Fruit fly (Drosophila melanogaster) whole organism, wandering third instar larva: ENCODE measurements around the gene CG16953.

Source experiments
- CG9705 ChIP-seq: fragments of 200-800 bp; sonication (Bioruptor generic); optimal IDR thresholded peaks from 2 replicates; lab custom pipeline; 2018; ENCODE audit warnings: missing biosample characterization, mild to moderate bottlenecking, missing genetic modification characterization
- CrebA ChIP-seq: fragments of 200-800 bp; sonication (Bioruptor generic); optimal IDR thresholded peaks from 2 replicates; lab custom pipeline; 2016; ENCODE audit warnings: missing biosample characterization, mild to moderate bottlenecking, missing genetic modification characterization, borderline replicate concordance
- HLH106 ChIP-seq: fragments of 200-800 bp; optimal IDR thresholded peaks from 3 replicates; lab custom pipeline; 2019; ENCODE audit warnings: missing biosample characterization, mild to moderate bottlenecking, missing genetic modification characterization, moderate library complexity
- Hr78 ChIP-seq: fragments of >200 bp; optimal IDR thresholded peaks from 2 replicates; lab custom pipeline; 2017; ENCODE audit warnings: missing biosample characterization, missing genetic modification characterization
- Myc ChIP-seq: fragments of >200 bp; optimal IDR thresholded peaks from 2 replicates; lab custom pipeline; 2017
- br ChIP-seq: fragments of 200-800 bp; sonication (Bioruptor generic); optimal IDR thresholded peaks from 2 replicates; lab custom pipeline; 2016; ENCODE audit warnings: missing biosample characterization, missing genetic modification characterization
- fru ChIP-seq: fragments of 200-800 bp; sonication (Bioruptor generic); optimal IDR thresholded peaks from 3 replicates; lab custom pipeline; 2016; ENCODE audit warnings: missing biosample characterization, mild to moderate bottlenecking, missing genetic modification characterization
- h ChIP-seq: fragments of 200-800 bp; sonication (Bioruptor generic); optimal IDR thresholded peaks from 3 replicates; lab custom pipeline; 2016; ENCODE audit warnings: missing biosample characterization, mild to moderate bottlenecking, missing genetic modification characterization
- jim ChIP-seq: fragments of 175-275, 200-325 bp; sonication (Bioruptor generic); optimal IDR thresholded peaks from 2 replicates; lab custom pipeline; 2016; ENCODE audit warnings: missing biosample characterization, mild to moderate bottlenecking, missing genetic modification characterization
- lola ChIP-seq: fragments of >200 bp; optimal IDR thresholded peaks from 2 replicates; lab custom pipeline; 2017; ENCODE audit warnings: missing biosample characterization, missing genetic modification characterization
- pan ChIP-seq: fragments of >200 bp; optimal IDR thresholded peaks from 2 replicates; lab custom pipeline; 2017
- psq ChIP-seq: fragments of 200-800 bp; sonication (Bioruptor generic); optimal IDR thresholded peaks from 3 replicates; lab custom pipeline; 2017; ENCODE audit warnings: missing biosample characterization, mild to moderate bottlenecking, missing genetic modification characterization, moderate library complexity
- rgr ChIP-seq: fragments of 200-800 bp; sonication (Bioruptor generic); optimal IDR thresholded peaks from 3 replicates; lab custom pipeline; 2016; ENCODE audit warnings: missing biosample characterization, mild to moderate bottlenecking, missing genetic modification characterization
- usp ChIP-seq: fragments of >200 bp; optimal IDR thresholded peaks from 2 replicates; lab custom pipeline; 2017; ENCODE audit warnings: missing biosample characterization, missing genetic modification characterization

DNA sequence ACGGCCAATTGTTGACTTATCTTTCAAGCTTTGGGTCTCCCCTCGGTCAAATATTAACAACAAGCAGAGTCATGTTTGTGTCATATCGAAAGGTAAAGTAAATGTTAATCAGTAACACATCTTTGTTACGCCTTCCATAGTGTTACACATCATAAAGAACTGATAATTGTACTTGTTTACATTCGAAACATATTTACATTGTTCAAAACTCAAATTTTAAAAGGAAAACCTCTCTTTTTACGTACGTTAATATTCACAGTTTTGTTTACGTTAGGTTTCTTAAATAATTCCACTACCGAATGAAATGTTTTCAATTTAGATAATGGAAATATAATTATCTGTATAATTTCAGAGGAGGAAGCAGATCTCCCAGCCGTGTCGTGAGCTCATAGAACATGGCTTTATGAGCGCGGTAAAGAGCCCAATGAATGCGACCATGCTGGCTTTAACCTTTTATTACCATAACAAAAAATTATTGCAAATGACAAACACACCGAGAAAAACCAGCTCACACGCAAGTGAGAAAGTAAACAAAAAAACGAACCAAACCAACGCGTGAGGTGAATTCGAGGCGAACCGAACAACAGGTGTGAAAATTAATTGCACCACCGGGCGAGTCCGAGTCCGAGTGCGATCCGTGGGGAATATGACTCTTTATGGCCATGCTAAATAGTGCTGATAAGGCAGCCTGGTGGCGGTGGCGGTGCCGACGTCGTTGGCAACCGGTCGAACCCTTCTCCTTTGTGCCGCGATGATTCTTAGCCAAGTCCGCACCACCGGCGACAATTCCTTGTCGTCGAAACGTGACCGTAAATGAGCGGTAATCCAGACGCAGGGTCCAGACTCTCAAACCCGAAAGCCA, 43.1 kb downstream of the CG16953 start:
- TF ChIP-seq CG9705 (GFP tag; lab: Kevin White, UChicago): peak; percentile 32
- TF ChIP-seq Myc (lab: Kevin White, UChicago): no peak
- TF ChIP-seq jim (GFP tag; lab: Kevin White, UChicago): no peak
- no peak for TF ChIP-seq Hr78 (GFP tag; lab: Kevin White, UChicago)
- TF ChIP-seq lola: no peak
- TF ChIP-seq CrebA: no peak
- TF ChIP-seq h (GFP tag; lab: Kevin White, UChicago): no peak
- no peak for TF ChIP-seq usp
- no peak for TF ChIP-seq fru (GFP tag; lab: Kevin White, UChicago)
- no peak for TF ChIP-seq HLH106 (tag; lab: Kevin White, UChicago)
- no peak for TF ChIP-seq pan (lab: Kevin White, UChicago)
- TF ChIP-seq psq (GFP tag; lab: Kevin White, UChicago): no peak
- TF ChIP-seq br (GFP tag; lab: Kevin White, UChicago): no peak
- TF ChIP-seq rgr: peak; percentile 0
